Worm (Caenorhabditis elegans) whole organism, L1 larva: ENCODE data around the gene sre-4.

ENCODE experiments used
- dsc-1 ChIP-seq: sonication (generic microtip); optimal IDR thresholded peaks from 2 replicates; lab custom pipeline; 2016; ENCODE audit warnings: mild to moderate bottlenecking, missing genetic modification characterization, missing compliant biosample characterization
- fos-1 ChIP-seq: fragments of 150-350 bp; optimal IDR thresholded peaks from 2 replicates; lab custom pipeline; 2014; ENCODE audit warnings: missing biosample characterization, missing genetic modification characterization
- grh-1 ChIP-seq: fragments of 200-800 bp; sonication (Bioruptor generic); IDR thresholded peaks from 2 replicates; pipeline ENCODE4 v1.3.6; 2022; ENCODE audit warnings: missing genetic modification reagents, missing genetic modification characterization, missing compliant biosample characterization

- TF ChIP-seq dsc-1 (no peak), grh-1 (GFP tag; lab: Robert Waterston, UW) (no peak), fos-1 (no peak)
These were observed 45.6 kb downstream of the sre-4 start for ce11 chrIV:9739001-9739400.
